Worm (Caenorhabditis elegans): ENCODE measurements around the gene C01B10.6.

C01B10.6 gene

ce11 chrIV:6618607-6619006, 21.4 kb upstream of the C01B10.6 start (continued):
- TF ChIP-seq T20F7.1 (GFP tag; optimal IDR thresholded peaks at IDR 0.05), result no peak
- TF ChIP-seq pqm-1 (tag; optimal IDR thresholded peaks at IDR 0.05), result no peak
- TF ChIP-seq unc-130 (GFP tag; optimal IDR thresholded peaks at IDR 0.05), result no peak
- TF ChIP-seq zip-11 (GFP tag; IDR thresholded peaks at IDR 0.05), result no peak
- TF ChIP-seq nhr-10 (tag; optimal IDR thresholded peaks at IDR 0.05), result no peak
- TF ChIP-seq nhr-28 (tag; optimal IDR thresholded peaks at IDR 0.05), result no peak
- no peak for TF ChIP-seq daf-16 (GFP tag; optimal IDR thresholded peaks at IDR 0.05)
- peak; percentile 26 for TF ChIP-seq daf-16 (tag; optimal IDR thresholded peaks at IDR 0.05)
- no peak for TF ChIP-seq ama-1 (optimal IDR thresholded peaks at IDR 0.05)

DNA sequence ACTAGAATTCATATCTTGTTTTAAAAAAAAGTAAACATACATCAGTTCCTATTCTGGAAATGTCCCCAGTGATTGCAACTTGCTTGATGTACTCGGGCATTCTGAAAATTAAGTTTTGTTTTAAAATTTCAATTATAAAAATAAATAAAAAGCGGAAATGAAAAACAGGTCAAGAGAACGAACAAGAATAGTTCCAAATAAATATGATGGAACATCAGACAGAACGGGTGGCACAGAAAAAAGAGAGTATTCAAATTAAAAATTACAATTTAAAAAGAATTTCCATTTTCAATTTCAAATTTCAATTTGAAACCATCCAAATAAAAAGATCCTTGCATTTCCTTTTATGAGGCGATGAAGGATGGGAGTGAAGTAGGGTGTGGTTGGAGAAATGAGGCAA, 18.7 kb upstream of the C01B10.6 start, which contains the start of gene C01B10.3:
Gene C01B10.3, minus strand, starts transcription at position 101 of the 400 bp plus-strand sequence.
- TF ChIP-seq Y105C5A.15 (GFP tag; IDR thresholded peaks at IDR 0.05) (no peak), R02D3.7 (tag; optimal IDR thresholded peaks at IDR 0.05) (no peak), T20F7.1 (GFP tag; optimal IDR thresholded peaks at IDR 0.05) (no peak), zag-1 (tag; optimal IDR thresholded peaks at IDR 0.05) (no peak), nhr-237 (tag; optimal IDR thresholded peaks at IDR 0.05) (no peak)

DNA sequence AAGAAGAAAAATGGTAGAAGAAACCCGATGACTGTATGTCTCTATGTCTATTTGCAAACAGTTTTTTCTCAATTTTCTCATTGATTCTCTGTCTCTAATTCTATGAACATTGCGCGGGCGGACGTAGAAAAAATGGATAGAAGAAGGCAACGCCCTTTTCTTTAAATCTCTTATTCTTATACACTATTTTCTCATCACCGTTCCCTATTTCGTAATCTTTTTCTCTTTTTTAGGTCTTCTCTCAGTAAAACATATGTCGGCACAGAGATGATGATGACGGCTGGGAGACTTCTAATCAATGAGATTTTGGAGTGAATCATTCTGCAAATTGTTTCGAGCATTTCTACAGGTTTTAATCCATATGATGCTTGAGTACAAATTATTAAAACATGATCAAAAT, 17.8 kb upstream of the C01B10.6 start:
- TF ChIP-seq mdl-1 (tag; optimal IDR thresholded peaks at IDR 0.05), result peak in 1 of 2 experiments; percentile 7
- peak; percentile 75 for TF ChIP-seq nhr-28 (tag; optimal IDR thresholded peaks at IDR 0.05)
- no peak for TF ChIP-seq nhr-111 (GFP tag; optimal IDR thresholded peaks at IDR 0.05)
- peak; percentile 50 for TF ChIP-seq dve-1 (tag; optimal IDR thresholded peaks at IDR 0.05; ENCODE audit: insufficient read depth)
- TF ChIP-seq spr-3 (GFP tag; optimal IDR thresholded peaks at IDR 0.05), result no peak
- no peak for TF ChIP-seq nhr-6 (tag; optimal IDR thresholded peaks at IDR 0.05)
- TF ChIP-seq jun-1 (tag; optimal IDR thresholded peaks at IDR 0.05), result no peak
- no peak for TF ChIP-seq attf-4 (tag; optimal IDR thresholded peaks at IDR 0.05)

- TF ChIP-seq cey-2 (tag; optimal IDR thresholded peaks at IDR 0.05; ENCODE audit: borderline replicate concordance, insufficient read depth) (no peak), hmg-1.1 (GFP tag; IDR thresholded peaks at IDR 0.05) (no peak), nhr-42 (GFP tag; IDR thresholded peaks at IDR 0.05) (no peak), nhr-237 (tag; optimal IDR thresholded peaks at IDR 0.05) (no peak), snpc-4 (tag; optimal IDR thresholded peaks at IDR 0.05) (no peak), nhr-41 (GFP tag; IDR thresholded peaks at IDR 0.05) (no peak), nhr-48 (tag; optimal IDR thresholded peaks at IDR 0.05) (no peak), D1046.2 (GFP tag; IDR thresholded peaks at IDR 0.05) (no peak), fos-1 (tag; optimal IDR thresholded peaks at IDR 0.05) (no peak), ceh-62 (tag; optimal IDR thresholded peaks at IDR 0.05) (no peak), lin-15B (tag; optimal IDR thresholded peaks at IDR 0.05) (no peak), nhr-10 (tag; optimal IDR thresholded peaks at IDR 0.05) (no peak)
These were observed 16.6 kb upstream of the C01B10.6 start, which contains the start of gene C01B10.44 for ce11 chrIV:6623390-6623789. Gene C01B10.44, plus strand, starts transcription at chrIV:6623690.

DNA sequence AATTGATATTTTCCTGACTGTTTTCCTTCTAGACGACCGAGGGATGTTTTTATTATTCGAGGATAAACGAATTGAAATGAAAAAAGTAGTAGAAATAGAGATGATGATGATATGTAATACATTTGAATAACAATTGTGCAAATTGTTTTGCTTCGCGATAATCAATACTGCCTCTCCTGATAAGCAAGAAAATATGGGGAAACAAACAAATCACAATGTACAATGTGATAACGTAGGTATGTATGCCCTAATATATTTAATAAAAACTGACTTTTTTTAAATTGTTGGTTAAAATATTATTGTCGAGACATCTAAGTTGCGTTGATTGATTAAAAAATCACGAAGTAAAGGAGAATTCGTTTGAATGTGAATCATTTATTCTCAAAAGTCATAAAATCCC, 12.2 kb upstream of the C01B10.6 start, which contains the start of gene cest-5.2:
Gene cest-5.2, minus strand, starts transcription at position 128 of the 400 bp plus-strand sequence.
- TF ChIP-seq daf-16 (GFP tag; optimal IDR thresholded peaks at IDR 0.05), result no peak
- TF ChIP-seq daf-16 (tag; optimal IDR thresholded peaks at IDR 0.05), result peak; percentile 81
- no peak for TF ChIP-seq F37D6.2 (tag; optimal IDR thresholded peaks at IDR 0.05)
- TF ChIP-seq ZK337.2 (GFP tag; IDR thresholded peaks at IDR 0.05), result no peak
- TF ChIP-seq pqm-1 (tag; optimal IDR thresholded peaks at IDR 0.05), result peak; percentile 68
- no peak for TF ChIP-seq snpc-4 (tag; optimal IDR thresholded peaks at IDR 0.05)
- no peak for TF ChIP-seq dmd-9 (GFP tag; IDR thresholded peaks at IDR 0.05)
- peak; percentile 54 for TF ChIP-seq nhr-28 (tag; optimal IDR thresholded peaks at IDR 0.05)
- peak; percentile 5 for TF ChIP-seq nhr-102 (tag; optimal IDR thresholded peaks at IDR 0.05)
- peak; percentile 51 for TF ChIP-seq dve-1 (tag; optimal IDR thresholded peaks at IDR 0.05; ENCODE audit: insufficient read depth)
- no peak for TF ChIP-seq Y5F2A.4 (GFP tag; optimal IDR thresholded peaks at IDR 0.05)
